Fruit fly (Drosophila melanogaster) whole organism, embryonic: ENCODE data around the gene Gr89a.
A peak's percentile ranks its signal among the peaks of the same experiment; 100 is the strongest.

Experiments
- Ada2b ChIP-seq: fragments of 200-800 bp; sonication (Bioruptor generic); IDR thresholded peaks from 2 replicates; pipeline ENCODE4 v1.3.6; 2022; ENCODE audit warnings: missing biosample characterization, missing genetic modification characterization
- Bgb ChIP-seq: fragments of 200-800 bp; sonication (Bioruptor generic); IDR thresholded peaks from 2 replicates; pipeline ENCODE4 v1.3.6; 2022; ENCODE audit warnings: missing biosample characterization, missing genetic modification characterization; ENCODE audit not compliant: partially characterized antibody
- BtbVII ChIP-seq: fragments of 200-800 bp; sonication (Bioruptor generic); optimal IDR thresholded peaks from 3 replicates; lab custom pipeline; 2017; ENCODE audit warnings: missing biosample characterization, mild to moderate bottlenecking, missing genetic modification characterization
- CG13287 ChIP-seq: fragments of 200-800 bp; sonication (Bioruptor generic); IDR thresholded peaks from 2 replicates; pipeline ENCODE4 v1.3.6; 2022; ENCODE audit warnings: missing biosample characterization, missing genetic modification characterization; ENCODE audit not compliant: partially characterized antibody
- CG13424 ChIP-seq: fragments of 200-800 bp; sonication (Bioruptor generic); optimal IDR thresholded peaks from 2 replicates; lab custom pipeline; 2019; ENCODE audit warnings: missing biosample characterization, mild to moderate bottlenecking, missing genetic modification characterization, moderate library complexity
- CG15601 ChIP-seq: fragments of 200-800 bp; sonication (Bioruptor generic); optimal IDR thresholded peaks from 3 replicates; lab custom pipeline; 2019; ENCODE audit warnings: missing biosample characterization, mild to moderate bottlenecking, missing genetic modification characterization, moderate library complexity
- CG18011 ChIP-seq: fragments of 200-800 bp; sonication (Bioruptor generic); optimal IDR thresholded peaks from 2 replicates; lab custom pipeline; 2017; ENCODE audit warnings: missing biosample characterization, missing genetic modification characterization, mild to moderate bottlenecking, moderate library complexity, missing genotype
- CG2678 ChIP-seq: fragments of 200-800 bp; sonication (Bioruptor generic); optimal IDR thresholded peaks from 3 replicates; lab custom pipeline; 2019; ENCODE audit warnings: missing biosample characterization, mild to moderate bottlenecking, missing genetic modification characterization, moderate library complexity
- CG34224 ChIP-seq: fragments of 200-800 bp; sonication (Bioruptor generic); IDR thresholded peaks from 3 replicates; pipeline ENCODE4 v1.3.6; 2022; ENCODE audit warnings: missing biosample characterization, missing genetic modification characterization; ENCODE audit not compliant: partially characterized antibody
- CG7372 ChIP-seq: fragments of 200-800 bp; sonication (Bioruptor generic); IDR thresholded peaks from 2 replicates; pipeline ENCODE4 v1.3.6; 2022; ENCODE audit warnings: missing biosample characterization, missing genetic modification characterization
- CG7963 ChIP-seq: fragments of 200-800 bp; sonication (Bioruptor generic); IDR thresholded peaks from 3 replicates; pipeline ENCODE4 v1.3.6; 2022; ENCODE audit warnings: missing biosample characterization, missing genetic modification characterization; ENCODE audit not compliant: partially characterized antibody
- CG8765 ChIP-seq: fragments of 200-800 bp; sonication (Bioruptor generic); IDR thresholded peaks from 2 replicates; pipeline ENCODE4 v1.3.6; 2022; ENCODE audit warnings: missing biosample characterization, missing genetic modification characterization
- CG9215 ChIP-seq: fragments of 200-800 bp; sonication (Bioruptor generic); IDR thresholded peaks from 2 replicates; pipeline ENCODE4 v1.3.6; 2022; ENCODE audit warnings: missing biosample characterization, missing genetic modification characterization
- Dek ChIP-seq: fragments of 200-800 bp; sonication (Bioruptor generic); optimal IDR thresholded peaks from 3 replicates; lab custom pipeline; 2019; ENCODE audit warnings: missing biosample characterization, mild to moderate bottlenecking, missing genetic modification characterization, moderate library complexity
- H15 ChIP-seq: fragments of 200-800 bp; sonication (Bioruptor generic); IDR thresholded peaks from 3 replicates; pipeline ENCODE4 v1.3.6; 2022; ENCODE audit warnings: missing biosample characterization, missing genetic modification characterization
- HLHmδ ChIP-seq: fragments of 200-800 bp; sonication (Bioruptor generic); optimal IDR thresholded peaks from 2 replicates; lab custom pipeline; 2018; ENCODE audit warnings: missing biosample characterization, mild to moderate bottlenecking, missing genetic modification characterization, moderate library complexity
- HmgZ ChIP-seq: fragments of 200-800 bp; sonication (Bioruptor generic); optimal IDR thresholded peaks from 2 replicates; lab custom pipeline; 2018; ENCODE audit warnings: missing biosample characterization, mild to moderate bottlenecking, missing genetic modification characterization
- Hsf ChIP-seq: fragments of 200-800 bp; sonication (Bioruptor generic); optimal IDR thresholded peaks from 3 replicates; lab custom pipeline; 2016; ENCODE audit warnings: missing biosample characterization, missing genetic modification characterization
- Lhr ChIP-seq: fragments of 200-800 bp; sonication (Bioruptor generic); optimal IDR thresholded peaks from 3 replicates; lab custom pipeline; 2017; ENCODE audit warnings: mild to moderate bottlenecking, missing biosample characterization, missing genetic modification reagents, missing genetic modification characterization
- Lim3 ChIP-seq: fragments of 200-800 bp; sonication (Bioruptor generic); IDR thresholded peaks from 2 replicates; pipeline ENCODE4 v1.3.6; 2022; ENCODE audit warnings: missing biosample characterization, missing genetic modification characterization
- NFAT ChIP-seq: fragments of 200-800 bp; sonication (Bioruptor generic); IDR thresholded peaks from 2 replicates; pipeline ENCODE4 v1.3.6; 2022; ENCODE audit warnings: missing biosample characterization, missing genetic modification characterization
- NK7.1 ChIP-seq: fragments of 200-800 bp; sonication (Bioruptor generic); optimal IDR thresholded peaks from 3 replicates; lab custom pipeline; 2016; ENCODE audit warnings: missing biosample characterization, missing genetic modification characterization
- Neu2 ChIP-seq: fragments of 200-800 bp; sonication (Bioruptor generic); optimal IDR thresholded peaks from 3 replicates; lab custom pipeline; 2016; ENCODE audit warnings: missing biosample characterization, missing genetic modification characterization, borderline replicate concordance
- Nf-YC ChIP-seq: fragments of 200-800 bp; optimal IDR thresholded peaks from 3 replicates; lab custom pipeline; 2019; ENCODE audit warnings: missing biosample characterization, mild to moderate bottlenecking, missing genetic modification characterization, moderate library complexity
- Sry-β ChIP-seq: fragments of 200-800 bp; sonication (Bioruptor generic); optimal IDR thresholded peaks from 2 replicates; lab custom pipeline; 2018; ENCODE audit warnings: missing biosample characterization, mild to moderate bottlenecking, missing genetic modification characterization, moderate library complexity
- Stat92E ChIP-seq, 3 experiments: fragments of >200 bp in 2 of 3; fragments of 200-800 bp in 1 of 3; sonication (Bioruptor generic) in 1 of 3; optimal IDR thresholded peaks; 2 replicates each; lab custom pipeline; 2017 to 2019; ENCODE audit warnings: missing biosample characterization in 3 of 3, missing genetic modification characterization in 3 of 3, mild to moderate bottlenecking in 1 of 3, moderate library complexity in 1 of 3
- Vsx1 ChIP-seq: fragments of 200-800 bp; sonication (Bioruptor generic); optimal IDR thresholded peaks from 2 replicates; lab custom pipeline; 2017; ENCODE audit warnings: missing biosample characterization, mild to moderate bottlenecking, missing genetic modification characterization, missing genetic modification reagents
- ac ChIP-seq: fragments of 200-800 bp; sonication (Bioruptor generic); optimal IDR thresholded peaks from 3 replicates; lab custom pipeline; 2017; ENCODE audit warnings: missing biosample characterization, mild to moderate bottlenecking, missing genetic modification characterization
- bbx ChIP-seq: fragments of 200-800 bp; sonication (Bioruptor generic); IDR thresholded peaks from 2 replicates; pipeline ENCODE4 v1.3.6; 2022; ENCODE audit warnings: missing biosample characterization, missing genetic modification characterization; ENCODE audit not compliant: partially characterized antibody
- br ChIP-seq: fragments of >200 bp; optimal IDR thresholded peaks from 2 replicates; lab custom pipeline; 2017
- btn ChIP-seq: fragments of 200-800 bp; sonication (Bioruptor generic); optimal IDR thresholded peaks from 2 replicates; lab custom pipeline; 2016; ENCODE audit warnings: missing biosample characterization, missing genetic modification characterization
- cad ChIP-seq: fragments of >200 bp; optimal IDR thresholded peaks from 2 replicates; lab custom pipeline; 2017; ENCODE audit warnings: missing biosample characterization, missing genetic modification characterization
- cas ChIP-seq: fragments of 200-800 bp; sonication (Bioruptor generic); IDR thresholded peaks from 2 replicates; pipeline ENCODE4 v1.3.6; 2022; ENCODE audit warnings: missing biosample characterization, missing genetic modification characterization
- cg ChIP-seq: fragments of 200-800 bp; sonication (Bioruptor generic); optimal IDR thresholded peaks from 3 replicates; lab custom pipeline; 2019; ENCODE audit warnings: missing biosample characterization, mild to moderate bottlenecking, missing genetic modification characterization, moderate library complexity
- ci ChIP-seq: fragments of 200-800 bp; sonication (Bioruptor generic); IDR thresholded peaks from 3 replicates; pipeline ENCODE4 v1.3.6; 2022; ENCODE audit warnings: missing biosample characterization, missing genetic modification characterization
- dati ChIP-seq: fragments of 200-800 bp; sonication (Bioruptor generic); IDR thresholded peaks from 2 replicates; pipeline ENCODE4 v1.3.6; 2022; ENCODE audit warnings: missing biosample characterization, missing genetic modification characterization
- insv ChIP-seq, 2 experiments: fragments of 200-800 bp; sonication (Bioruptor generic); optimal IDR thresholded peaks; 3 replicates each; lab custom pipeline; 2016 to 2018; ENCODE audit warnings: missing biosample characterization in 2 of 2, missing genetic modification characterization in 2 of 2
- luna ChIP-seq: fragments of 200-800 bp; sonication (Bioruptor generic); optimal IDR thresholded peaks from 2 replicates; lab custom pipeline; 2016; ENCODE audit warnings: missing biosample characterization, missing genetic modification characterization
- nmo ChIP-seq: fragments of 200-800 bp; sonication (Bioruptor generic); optimal IDR thresholded peaks from 2 replicates; lab custom pipeline; 2018; ENCODE audit warnings: missing biosample characterization, mild to moderate bottlenecking, missing genetic modification characterization, moderate library complexity
- pan ChIP-seq, 4 experiments: fragments of >200 bp in 3 of 4; fragments of 200-800 bp in 1 of 4; sonication (Bioruptor generic) in 1 of 4; optimal IDR thresholded peaks in 3 of 4; IDR thresholded peaks in 1 of 4; 2 replicates each; pipeline versions ENCODE4 v1.3.6 to Lab custom; 2017 to 2022; ENCODE audit warnings: missing biosample characterization in 2 of 4, missing genetic modification characterization in 2 of 4, mixed read lengths in 1 of 4
- pb ChIP-seq: fragments of 200-800 bp; sonication (Bioruptor generic); optimal IDR thresholded peaks from 3 replicates; lab custom pipeline; 2016; ENCODE audit warnings: missing biosample characterization, missing genetic modification characterization
- pnt ChIP-seq: fragments of 200-800 bp; sonication (Bioruptor generic); optimal IDR thresholded peaks from 3 replicates; lab custom pipeline; 2016; ENCODE audit warnings: missing biosample characterization, missing genetic modification characterization
- prd ChIP-seq, 3 experiments: fragments of >200 bp in 2 of 3; fragments of 200-800 bp in 1 of 3; sonication (Bioruptor generic) in 1 of 3; optimal IDR thresholded peaks in 2 of 3; IDR thresholded peaks in 1 of 3; 2 replicates in 2 of 3; 3 replicates in 1 of 3; pipeline versions ENCODE4 v1.3.6 to Lab custom; 2017 to 2022; ENCODE audit warnings: missing biosample characterization in 1 of 3, missing genetic modification characterization in 1 of 3
- shn ChIP-seq: fragments of 200-800 bp; sonication (Bioruptor generic); optimal IDR thresholded peaks from 3 replicates; lab custom pipeline; 2016; ENCODE audit warnings: missing biosample characterization, missing genetic modification characterization
- sima ChIP-seq: fragments of 200-800 bp; sonication (Bioruptor generic); optimal IDR thresholded peaks from 2 replicates; lab custom pipeline; 2016; ENCODE audit warnings: missing biosample characterization, missing genetic modification characterization
- slou ChIP-seq: fragments of 200-800 bp; sonication (Bioruptor generic); optimal IDR thresholded peaks from 3 replicates; lab custom pipeline; 2016; ENCODE audit warnings: missing biosample characterization, missing genetic modification characterization
- twi ChIP-seq: fragments of 200-800 bp; optimal IDR thresholded peaks from 2 replicates; lab custom pipeline; 2019; ENCODE audit warnings: missing biosample characterization, mild to moderate bottlenecking, missing genetic modification characterization, moderate library complexity
- vvl ChIP-seq: fragments of 200-800 bp; sonication (Bioruptor generic); IDR thresholded peaks from 2 replicates; pipeline ENCODE4 v1.3.6; 2022; ENCODE audit warnings: missing biosample characterization, missing genetic modification characterization
- zen ChIP-seq: fragments of 200-800 bp; sonication (Bioruptor generic); optimal IDR thresholded peaks from 3 replicates; lab custom pipeline; 2018; ENCODE audit warnings: missing biosample characterization, mild to moderate bottlenecking, missing genetic modification characterization, moderate library complexity
- zf30C ChIP-seq: fragments of 200-800 bp; sonication (Bioruptor generic); optimal IDR thresholded peaks from 3 replicates; lab custom pipeline; 2018; ENCODE audit warnings: missing biosample characterization, mild to moderate bottlenecking, missing genetic modification characterization

Gr89a gene

DNA sequence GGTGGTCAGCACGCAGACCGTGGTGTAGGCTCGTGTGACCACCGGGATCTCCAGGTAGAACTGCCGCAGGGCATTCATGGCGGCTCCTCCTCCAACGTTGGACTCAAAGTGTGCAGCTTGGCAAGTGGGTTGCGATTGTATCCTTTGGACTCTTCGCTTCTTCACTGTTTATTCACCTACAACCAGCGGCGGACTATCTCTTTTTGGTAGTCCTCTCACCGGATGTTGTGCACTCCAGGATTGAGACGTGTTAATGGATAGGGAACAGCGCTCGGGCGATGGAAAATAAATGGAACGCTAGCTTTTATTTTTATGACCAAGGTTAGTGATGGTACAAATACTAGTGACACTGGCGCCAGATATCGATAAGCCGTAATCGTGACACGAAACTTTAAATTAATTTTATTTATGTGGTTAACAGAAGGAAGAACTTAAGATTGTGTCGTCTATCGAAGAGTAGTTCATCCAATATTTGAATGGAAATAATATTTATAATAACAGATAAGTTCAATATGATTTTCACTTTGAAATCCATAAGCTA lies 14.8 kb downstream of the Gr89a start, which contains the start of gene Der-2 (continued):
- TF ChIP-seq shn (GFP tag; lab: Kevin White, UChicago) (no peak), CG9215 (GFP tag; lab: Robert Waterston, UW) (no peak), Vsx1 (GFP tag; lab: Kevin White, UChicago) (no peak), nmo (peak; percentile 1), HLHmδ (GFP tag; lab: Kevin White, UChicago) (no peak), Lim3 (no peak), Stat92E (GFP tag; optimal IDR thresholded peaks at IDR 0.05; lab: Kevin White, UChicago) (no peak), Dek (tag; lab: Kevin White, UChicago) (no peak), br (lab: Kevin White, UChicago) (no peak), cg (GFP tag; lab: Kevin White, UChicago) (no peak), CG7963 (GFP tag; lab: Robert Waterston, UW) (peak; percentile 77), Sry-β (no peak), vvl (GFP tag; lab: Robert Waterston, UW) (0 out of 2 replicates have a peak, but pooled peaks have one; percentile 32), cas (GFP tag; lab: Robert Waterston, UW) (no peak), CG8765 (GFP tag; lab: Robert Waterston, UW) (no peak), dati (GFP tag; lab: Robert Waterston, UW) (no peak), cad (GFP tag; lab: Kevin White, UChicago) (no peak), Ada2b (GFP tag; lab: Robert Waterston, UW) (no peak), zen (no peak), Nf-YC (tag; lab: Kevin White, UChicago) (no peak), twi (tag; lab: Kevin White, UChicago) (no peak), CG2678 (no peak), insv (GFP tag; optimal IDR thresholded peaks at IDR 0.05; lab: Kevin White, UChicago) (no peak), BtbVII (no peak), ac (GFP tag; lab: Kevin White, UChicago) (no peak), sima (GFP tag; lab: Kevin White, UChicago) (no peak), H15 (GFP tag; lab: Robert Waterston, UW) (no peak), pan (optimal IDR thresholded peaks at IDR 0.05; lab: Kevin White, UChicago) (no peak), pan (GFP tag; optimal IDR thresholded peaks at IDR 0.05 in 1 of 2, IDR thresholded peaks at IDR 0.05 in 1 of 2) (no peak), CG34224 (GFP tag; lab: Robert Waterston, UW) (peak; percentile 96), ci (GFP tag; lab: Robert Waterston, UW) (no peak), CG7372 (GFP tag; lab: Robert Waterston, UW) (no peak), CG18011 (GFP tag; lab: Kevin White, UChicago) (no peak), HmgZ (no peak), zf30C (no peak), Hsf (no peak), luna (no peak), CG15601 (no peak), CG13424 (tag; lab: Kevin White, UChicago) (no peak), NFAT (GFP tag; lab: Robert Waterston, UW) (no peak), bbx (GFP tag; lab: Robert Waterston, UW) (peak; percentile 92), Bgb (GFP tag; lab: Robert Waterston, UW) (peak; percentile 92), btn (GFP tag; lab: Kevin White, UChicago) (no peak), CG13287 (GFP tag; lab: Robert Waterston, UW) (peak; percentile 97), NK7.1 (GFP tag; lab: Kevin White, UChicago) (no peak), pb (no peak), pnt (GFP tag; lab: Kevin White, UChicago) (no peak), Lhr (no peak), Neu2 (GFP tag; lab: Kevin White, UChicago) (no peak), prd (optimal IDR thresholded peaks at IDR 0.05; lab: Kevin White, UChicago) (no peak), prd (GFP tag; IDR thresholded peaks at IDR 0.05; lab: Robert Waterston, UW) (no peak), slou (no peak)
